Worm (Caenorhabditis elegans) whole organism, late embryonic: ENCODE results near the gene rund-1.

Experiments used
- C08G9.2 ChIP-seq: sonication (generic microtip); optimal IDR thresholded peaks from 2 replicates; lab custom pipeline; 2016; ENCODE audit warnings: mild to moderate bottlenecking, missing genetic modification characterization, moderate library complexity, missing compliant biosample characterization
- F13H6.1 ChIP-seq: sonication (generic microtip); optimal IDR thresholded peaks from 2 replicates; lab custom pipeline; 2016; ENCODE audit warnings: missing genetic modification characterization, missing compliant biosample characterization
- K02D7.2 ChIP-seq: sonication (generic microtip); optimal IDR thresholded peaks from 2 replicates; lab custom pipeline; 2017; ENCODE audit warnings: mild to moderate bottlenecking, missing genetic modification characterization, missing compliant biosample characterization
- K09A11.1 ChIP-seq: sonication (generic microtip); optimal IDR thresholded peaks from 2 replicates; lab custom pipeline; 2017; ENCODE audit warnings: antibody characterized with exemption, mild to moderate bottlenecking, missing genetic modification characterization, missing compliant biosample characterization; ENCODE audit not compliant: insufficient read depth
- Y22D7AL.16 ChIP-seq: sonication (generic microtip); optimal IDR thresholded peaks from 2 replicates; lab custom pipeline; 2016; ENCODE audit warnings: missing genetic modification characterization, missing compliant biosample characterization
- ama-1 ChIP-seq: fragments of 150-350 bp; optimal IDR thresholded peaks from 2 replicates; lab custom pipeline; 2014
- ceh-14 ChIP-seq: sonication (generic microtip); optimal IDR thresholded peaks from 2 replicates; lab custom pipeline; 2016; ENCODE audit warnings: missing genotype, missing genetic modification characterization, missing compliant biosample characterization
- ceh-18 ChIP-seq: sonication (generic microtip); optimal IDR thresholded peaks from 2 replicates; lab custom pipeline; 2016; ENCODE audit warnings: missing genetic modification characterization, missing compliant biosample characterization
- ceh-19 ChIP-seq: fragments of 200-800 bp; sonication (Bioruptor generic); optimal IDR thresholded peaks from 2 replicates; lab custom pipeline; 2018; ENCODE audit warnings: mild to moderate bottlenecking, missing genetic modification characterization, missing compliant biosample characterization
- ceh-45 ChIP-seq: fragments of 200-800 bp; sonication (Bioruptor generic); IDR thresholded peaks from 2 replicates; pipeline ENCODE4 v1.3.6; 2022; ENCODE audit warnings: missing genetic modification reagents, missing genetic modification characterization, missing compliant biosample characterization
- che-1 ChIP-seq: sonication (generic microtip); optimal IDR thresholded peaks from 2 replicates; lab custom pipeline; 2016; ENCODE audit warnings: mild to moderate bottlenecking, missing genetic modification characterization, missing compliant biosample characterization
- elt-2 ChIP-seq: sonication (generic microtip); optimal IDR thresholded peaks from 2 replicates; lab custom pipeline; 2016; ENCODE audit warnings: missing genetic modification reagents, missing genetic modification characterization, missing compliant biosample characterization
- elt-4 ChIP-seq: sonication (generic microtip); optimal IDR thresholded peaks from 2 replicates; lab custom pipeline; 2016; ENCODE audit warnings: missing genetic modification characterization, missing compliant biosample characterization
- ets-4 ChIP-seq: sonication (generic microtip); optimal IDR thresholded peaks from 2 replicates; lab custom pipeline; 2016; ENCODE audit warnings: missing genetic modification characterization, missing compliant biosample characterization
- eyg-1 ChIP-seq: sonication (generic microtip); optimal IDR thresholded peaks from 2 replicates; lab custom pipeline; 2016; ENCODE audit warnings: missing genotype, missing genetic modification characterization, missing compliant biosample characterization
- fax-1 ChIP-seq: sonication (generic microtip); optimal IDR thresholded peaks from 2 replicates; lab custom pipeline; 2016; ENCODE audit warnings: missing genotype, missing genetic modification characterization, missing compliant biosample characterization
- fkh-10 ChIP-seq: fragments of 150-350 bp; optimal IDR thresholded peaks from 2 replicates; lab custom pipeline; 2014; ENCODE audit warnings: missing biosample characterization, missing genetic modification reagents, missing genetic modification characterization
- fkh-6 ChIP-seq: sonication (generic microtip); optimal IDR thresholded peaks from 2 replicates; lab custom pipeline; 2016; ENCODE audit warnings: missing genetic modification characterization, missing compliant biosample characterization
- gmeb-2 ChIP-seq: sonication (generic microtip); optimal IDR thresholded peaks from 2 replicates; lab custom pipeline; 2016; ENCODE audit warnings: missing genetic modification characterization, inconsistent platforms, missing compliant biosample characterization
- hlh-15 ChIP-seq: sonication (generic microtip); optimal IDR thresholded peaks from 2 replicates; lab custom pipeline; 2016; ENCODE audit warnings: missing genetic modification characterization, missing compliant biosample characterization
- hlh-30 ChIP-seq: sonication (generic microtip); optimal IDR thresholded peaks from 2 replicates; lab custom pipeline; 2017; ENCODE audit warnings: antibody characterized with exemption, missing genetic modification characterization, missing compliant biosample characterization; ENCODE audit not compliant: insufficient read depth
- hlh-6 ChIP-seq: sonication (generic microtip); optimal IDR thresholded peaks from 2 replicates; lab custom pipeline; 2016; ENCODE audit warnings: missing genotype, missing genetic modification characterization, missing compliant biosample characterization
- hlh-8 ChIP-seq: sonication (generic microtip); optimal IDR thresholded peaks from 2 replicates; lab custom pipeline; 2016; ENCODE audit warnings: missing genotype, missing genetic modification characterization, missing compliant biosample characterization
- mec-3 ChIP-seq: sonication (generic microtip); optimal IDR thresholded peaks from 2 replicates; lab custom pipeline; 2016; ENCODE audit warnings: borderline replicate concordance, missing genetic modification characterization, missing compliant biosample characterization
- nfya-1 ChIP-seq: sonication (generic microtip); optimal IDR thresholded peaks from 2 replicates; lab custom pipeline; 2017; ENCODE audit warnings: missing genetic modification characterization, mild to moderate bottlenecking, missing compliant biosample characterization, antibody characterized with exemption, moderate library complexity
- nhr-232 ChIP-seq: sonication (generic microtip); optimal IDR thresholded peaks from 2 replicates; lab custom pipeline; 2016; ENCODE audit warnings: missing genetic modification characterization, missing compliant biosample characterization
- odd-2 ChIP-seq: sonication (generic microtip); optimal IDR thresholded peaks from 2 replicates; lab custom pipeline; 2017; ENCODE audit warnings: antibody characterized with exemption, mild to moderate bottlenecking, missing genetic modification characterization, missing compliant biosample characterization
- pag-3 ChIP-seq: sonication (generic microtip); optimal IDR thresholded peaks from 2 replicates; lab custom pipeline; 2016; ENCODE audit warnings: missing compliant biosample characterization, missing genetic modification characterization, borderline replicate concordance
- pax-1 ChIP-seq: fragments of 150-350 bp; optimal IDR thresholded peaks from 2 replicates; lab custom pipeline; 2014; ENCODE audit warnings: missing biosample characterization, missing genetic modification characterization
- pha-4 ChIP-seq: fragments of 150-350 bp; optimal IDR thresholded peaks from 2 replicates; lab custom pipeline; 2018; ENCODE audit warnings: missing biosample characterization, missing genetic modification reagents, missing genetic modification characterization
- pros-1 ChIP-seq: fragments of 150-350 bp; optimal IDR thresholded peaks from 2 replicates; lab custom pipeline; 2014; ENCODE audit warnings: missing biosample characterization, missing genetic modification reagents, missing genetic modification characterization
- ref-2 ChIP-seq: sonication (generic microtip); optimal IDR thresholded peaks from 2 replicates; lab custom pipeline; 2016; ENCODE audit warnings: missing genetic modification characterization, missing compliant biosample characterization
- rnt-1 ChIP-seq: sonication (generic microtip); optimal IDR thresholded peaks from 2 replicates; lab custom pipeline; 2016; ENCODE audit warnings: missing genetic modification characterization, missing compliant biosample characterization
- sox-4 ChIP-seq: sonication (generic microtip); optimal IDR thresholded peaks from 2 replicates; lab custom pipeline; 2017; ENCODE audit warnings: mild to moderate bottlenecking, missing genetic modification characterization, inconsistent platforms, missing compliant biosample characterization
- unc-3 ChIP-seq, 2 experiments: fragments of 200-800 bp in 1 of 2; sonication (Bioruptor generic) in 1 of 2; sonication (generic microtip) in 1 of 2; conservative IDR thresholded peaks in 1 of 2; optimal IDR thresholded peaks in 1 of 2; 2 replicates each; pipeline versions ENCODE4 v1.3.6 to Lab custom; 2016 to 2022; ENCODE audit warnings: missing compliant biosample characterization in 2 of 2, missing genetic modification characterization in 2 of 2, missing genetic modification reagents in 1 of 2
- zip-5 ChIP-seq: sonication (generic microtip); optimal IDR thresholded peaks from 2 replicates; lab custom pipeline; 2016; ENCODE audit warnings: missing genetic modification characterization, missing compliant biosample characterization
- ztf-16 ChIP-seq: sonication (generic microtip); optimal IDR thresholded peaks from 2 replicates; lab custom pipeline; 2017; ENCODE audit warnings: missing genetic modification characterization, missing compliant biosample characterization

rund-1 gene

DNA sequence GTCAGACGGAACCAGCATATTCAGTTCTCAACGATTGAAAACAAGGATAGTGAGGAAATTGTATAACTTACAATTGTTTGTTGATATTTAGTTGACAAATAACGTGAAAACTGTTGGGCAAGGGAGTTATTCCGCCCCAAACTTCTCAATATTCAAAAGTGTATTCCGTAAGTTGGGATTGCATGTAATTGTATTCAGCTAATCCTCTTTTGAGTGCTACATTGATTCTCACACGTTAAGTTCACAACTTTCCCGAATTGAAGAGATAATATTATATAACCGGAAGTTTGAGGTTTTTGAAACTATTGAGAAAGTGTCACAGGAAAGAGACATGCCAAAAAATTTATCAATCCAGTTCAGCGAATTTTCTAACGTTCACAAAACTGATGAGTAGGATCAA lies 6.8 kb downstream of the rund-1 start, which contains the start of gene ifc-2:
ifc-2 (minus strand) TSS at position 101 of the 400 bp plus-strand sequence.
- TF ChIP-seq ama-1 (lab: Kevin White, UChicago) (no peak), hlh-6 (tag; lab: Kevin White, UChicago) (no peak), Y22D7AL.16 (tag; lab: Kevin White, UChicago) (no peak), elt-2 (tag; lab: Kevin White, UChicago) (no peak), eyg-1 (tag; lab: Kevin White, UChicago) (no peak), nfya-1 (tag; lab: Kevin White, UChicago) (no peak)

DNA sequence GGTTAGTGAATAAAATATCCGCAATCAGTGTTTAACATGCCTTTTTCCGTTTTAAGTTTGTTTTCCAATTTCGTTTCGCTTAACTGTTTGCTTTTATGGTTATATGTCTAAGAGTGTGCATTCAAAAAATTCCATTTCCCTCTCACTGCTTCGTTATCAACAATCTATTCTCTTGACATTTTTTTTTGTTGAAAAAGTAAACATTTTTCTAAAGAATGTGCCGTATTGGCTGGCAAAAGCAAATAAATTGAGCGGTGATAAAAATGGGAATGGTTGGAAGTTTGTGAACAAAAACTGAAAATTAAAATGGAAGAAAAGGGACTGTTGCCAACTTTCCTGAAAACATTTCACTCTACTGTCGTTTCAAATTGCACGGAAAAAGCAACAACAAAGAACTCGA lies 10.0 kb downstream of the rund-1 start:
- TF ChIP-seq pag-3 (tag; lab: Kevin White, UChicago): no peak
- no peak for TF ChIP-seq hlh-8 (tag; lab: Kevin White, UChicago)
- no peak for TF ChIP-seq hlh-30 (tag; lab: Kevin White, UChicago)
- TF ChIP-seq rnt-1 (tag; lab: Kevin White, UChicago): no peak
- TF ChIP-seq fkh-6: no peak
- TF ChIP-seq ceh-14 (tag; lab: Kevin White, UChicago): no peak

- TF ChIP-seq ceh-19: no peak
- no peak for TF ChIP-seq ama-1 (lab: Kevin White, UChicago)
- TF ChIP-seq pros-1: no peak
- no peak for TF ChIP-seq pha-4
- no peak for TF ChIP-seq K02D7.2 (tag; lab: Kevin White, UChicago)
- TF ChIP-seq che-1 (tag; lab: Kevin White, UChicago): no peak
- TF ChIP-seq F13H6.1 (tag; lab: Kevin White, UChicago): no peak
- no peak for TF ChIP-seq mec-3 (tag; lab: Kevin White, UChicago)
- TF ChIP-seq ets-4 (tag; lab: Kevin White, UChicago): no peak
- no peak for TF ChIP-seq unc-3 (GFP tag; conservative IDR thresholded peaks at IDR 0.05; lab: Robert Waterston, UW)
- TF ChIP-seq unc-3 (tag; optimal IDR thresholded peaks at IDR 0.05; lab: Kevin White, UChicago): no peak
- no peak for TF ChIP-seq ceh-14 (tag; lab: Kevin White, UChicago)
- no peak for TF ChIP-seq eyg-1 (tag; lab: Kevin White, UChicago)
These were observed 15.1 kb downstream of the rund-1 start for ce11 chrX:646493-646892.

DNA sequence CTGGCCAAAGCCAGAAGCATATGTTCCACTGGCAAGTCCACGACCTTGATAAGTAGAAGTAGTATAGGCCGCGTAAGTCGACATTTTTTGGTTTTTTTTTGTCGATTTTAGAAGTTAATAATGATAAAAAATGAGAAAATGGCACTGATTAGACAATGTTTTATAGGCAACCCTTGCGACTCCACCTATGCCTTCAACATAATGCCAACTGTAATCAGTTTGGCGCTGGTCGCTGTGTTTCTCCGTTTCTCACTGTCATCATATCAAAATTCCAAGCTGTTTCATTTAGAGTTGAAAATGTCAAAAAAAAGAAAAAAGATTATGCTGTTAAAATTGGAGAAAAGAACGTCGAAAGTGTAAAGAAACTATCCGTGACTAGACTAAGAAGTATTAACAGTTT lies 16.0 kb downstream of the rund-1 start:
- TF ChIP-seq fax-1 (tag; lab: Kevin White, UChicago) (no peak), C08G9.2 (tag; lab: Kevin White, UChicago) (no peak), K09A11.1 (tag; lab: Kevin White, UChicago) (no peak), nhr-232 (tag; lab: Kevin White, UChicago) (no peak), hlh-30 (tag; lab: Kevin White, UChicago) (no peak), fkh-10 (no peak)

DNA sequence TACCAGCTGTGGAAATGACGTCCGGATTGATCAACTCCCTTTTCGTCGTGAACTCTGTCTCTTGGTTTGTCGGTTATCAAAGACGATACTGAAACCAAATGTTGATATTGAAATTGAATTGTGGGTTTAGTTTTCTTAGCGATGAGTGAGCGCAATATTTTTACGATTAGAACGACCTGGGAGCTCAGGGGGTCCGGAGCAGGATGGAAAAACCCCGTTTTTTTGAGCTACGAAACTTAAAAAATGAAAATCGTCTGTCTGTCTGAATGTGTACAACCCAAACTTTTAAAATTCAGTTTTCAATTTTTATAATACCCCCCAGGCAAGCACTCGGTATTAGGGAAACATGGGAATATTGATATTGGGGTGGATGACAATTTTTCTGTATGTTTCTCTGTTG lies 18.8 kb downstream of the rund-1 start:
- TF ChIP-seq ets-4 (tag; lab: Kevin White, UChicago) (no peak), ceh-45 (GFP tag; lab: Robert Waterston, UW) (no peak), elt-4 (tag; lab: Kevin White, UChicago) (no peak), odd-2 (tag; lab: Kevin White, UChicago) (no peak), ztf-16 (tag; lab: Kevin White, UChicago) (no peak), ref-2 (tag; lab: Kevin White, UChicago) (no peak), ceh-14 (tag; lab: Kevin White, UChicago) (no peak), F13H6.1 (tag; lab: Kevin White, UChicago) (no peak), sox-4 (no peak), ama-1 (lab: Kevin White, UChicago) (no peak), che-1 (tag; lab: Kevin White, UChicago) (no peak), fkh-10 (no peak), Y22D7AL.16 (tag; lab: Kevin White, UChicago) (no peak), zip-5 (tag; lab: Kevin White, UChicago) (no peak), hlh-15 (no peak), pax-1 (tag; lab: Kevin White, UChicago) (no peak), ceh-18 (tag; lab: Kevin White, UChicago) (no peak), hlh-8 (tag; lab: Kevin White, UChicago) (no peak), gmeb-2 (tag; lab: Kevin White, UChicago) (no peak)
